Worm (Caenorhabditis elegans): ENCODE results near the gene srh-35.

DNA sequence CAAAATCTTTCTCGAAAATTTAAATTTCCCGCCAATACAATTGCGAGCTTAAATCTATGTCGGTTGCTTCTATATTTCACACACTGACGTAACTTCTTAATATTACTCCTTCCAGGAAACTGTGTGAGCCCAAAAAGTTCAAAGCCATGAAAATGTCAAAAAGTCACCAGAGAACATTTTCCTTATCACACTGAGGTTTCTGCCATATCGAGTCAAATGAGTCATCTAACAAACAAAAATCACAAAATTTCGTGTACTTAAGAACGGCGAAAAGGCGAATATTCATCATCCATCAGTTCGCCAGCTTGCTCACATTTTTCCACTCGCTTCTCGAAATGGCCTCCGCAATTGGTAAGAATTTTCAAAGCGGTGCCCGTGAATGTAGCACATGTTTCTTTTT is 655 bp upstream of the srh-35 start, which contains the start of gene M02H5.8:
- TF ChIP-seq C34F6.9 (tag; optimal IDR thresholded peaks at IDR 0.05) (no peak), zag-1 (tag; optimal IDR thresholded peaks at IDR 0.05) (no peak), nhr-11 (tag; optimal IDR thresholded peaks at IDR 0.05) (no peak), ceh-82 (tag; optimal IDR thresholded peaks at IDR 0.05) (no peak), elt-1 (tag; optimal IDR thresholded peaks at IDR 0.05) (no peak), F13H6.1 (tag; optimal IDR thresholded peaks at IDR 0.05) (no peak), snpc-4 (tag; optimal IDR thresholded peaks at IDR 0.05) (no peak), nhr-23 (tag; optimal IDR thresholded peaks at IDR 0.05) (no peak), R02D3.7 (tag; optimal IDR thresholded peaks at IDR 0.05) (no peak), nhr-25 (tag; optimal IDR thresholded peaks at IDR 0.05) (no peak)
